Fruit fly (Drosophila melanogaster) whole organism, embryonic: ENCODE results near the gene Ythdf.

ENCODE experiments used
- Atf6 ChIP-seq: fragments of 200-800 bp; sonication (Bioruptor generic); IDR thresholded peaks from 2 replicates; pipeline ENCODE4 v1.3.6; 2022; ENCODE audit warnings: missing biosample characterization, missing genetic modification characterization
- B-H1 ChIP-seq: fragments of 200-800 bp; sonication (Bioruptor generic); IDR thresholded peaks from 3 replicates; pipeline ENCODE4 v1.3.6; 2022; ENCODE audit warnings: missing biosample characterization, missing genetic modification characterization
- CG11456 ChIP-seq: fragments of 200-800 bp; sonication (Bioruptor generic); IDR thresholded peaks from 3 replicates; pipeline ENCODE4 v1.3.6; 2022; ENCODE audit warnings: missing biosample characterization, missing genetic modification characterization
- CG12155 ChIP-seq: fragments of 200-800 bp; sonication (Bioruptor generic); optimal IDR thresholded peaks from 3 replicates; lab custom pipeline; 2016; ENCODE audit warnings: missing biosample characterization, missing genetic modification characterization
- CG14050 ChIP-seq: fragments of 200-800 bp; sonication (Bioruptor generic); IDR thresholded peaks from 3 replicates; pipeline ENCODE4 v1.3.6; 2022; ENCODE audit warnings: missing biosample characterization, missing genetic modification characterization
- CG14965 ChIP-seq: fragments of 200-800 bp; sonication (Bioruptor generic); optimal IDR thresholded peaks from 2 replicates; lab custom pipeline; 2016; ENCODE audit warnings: missing biosample characterization, missing genetic modification characterization, borderline replicate concordance
- CG17186 ChIP-seq: fragments of 200-800 bp; sonication (Bioruptor generic); optimal IDR thresholded peaks from 3 replicates; lab custom pipeline; 2017; ENCODE audit warnings: missing biosample characterization, missing genetic modification reagents, missing genetic modification characterization
- CG18599 ChIP-seq: fragments of 200-800 bp; sonication (Bioruptor generic); optimal IDR thresholded peaks from 3 replicates; lab custom pipeline; 2017; ENCODE audit warnings: missing biosample characterization, missing genetic modification characterization, mild to moderate bottlenecking, moderate library complexity, missing genetic modification reagents
- CG33557 ChIP-seq: fragments of 200-800 bp; sonication (Bioruptor generic); optimal IDR thresholded peaks from 2 replicates; lab custom pipeline; 2019; ENCODE audit warnings: missing biosample characterization, mild to moderate bottlenecking, missing genetic modification characterization, moderate library complexity
- CG34224 ChIP-seq: fragments of 200-800 bp; sonication (Bioruptor generic); IDR thresholded peaks from 3 replicates; pipeline ENCODE4 v1.3.6; 2022; ENCODE audit warnings: missing biosample characterization, missing genetic modification characterization; ENCODE audit not compliant: partially characterized antibody
- CG3838 ChIP-seq: fragments of 200-800 bp; sonication (Bioruptor generic); optimal IDR thresholded peaks from 3 replicates; lab custom pipeline; 2016; ENCODE audit warnings: missing biosample characterization, missing genetic modification characterization
- CG4424 ChIP-seq: fragments of 200-800 bp; sonication (Bioruptor generic); optimal IDR thresholded peaks from 3 replicates; lab custom pipeline; 2016; ENCODE audit warnings: missing biosample characterization, missing genetic modification characterization
- CG6272 ChIP-seq: fragments of 200-800 bp; sonication (Bioruptor generic); IDR thresholded peaks from 2 replicates; pipeline ENCODE4 v1.3.6; 2022; ENCODE audit warnings: missing biosample characterization, missing genetic modification characterization
- CG8388 ChIP-seq: fragments of 200-800 bp; sonication (Bioruptor generic); optimal IDR thresholded peaks from 2 replicates; lab custom pipeline; 2019; ENCODE audit warnings: missing biosample characterization, mild to moderate bottlenecking, missing genetic modification characterization, moderate library complexity
- D19B ChIP-seq: fragments of 200-800 bp; sonication (Bioruptor generic); optimal IDR thresholded peaks from 2 replicates; lab custom pipeline; 2017; ENCODE audit warnings: missing biosample characterization, mild to moderate bottlenecking, missing genetic modification characterization
- Dbx ChIP-seq: fragments of 200-800 bp; sonication (Bioruptor generic); IDR thresholded peaks from 3 replicates; pipeline ENCODE4 v1.3.6; 2022; ENCODE audit warnings: missing biosample characterization, missing genetic modification characterization
- E2f2 ChIP-seq: fragments of 200-800 bp; sonication (Bioruptor generic); IDR thresholded peaks from 2 replicates; pipeline ENCODE4 v1.3.6; 2022; ENCODE audit warnings: missing biosample characterization, missing genetic modification characterization
- Hmr ChIP-seq: fragments of 200-800 bp; sonication (Bioruptor generic); optimal IDR thresholded peaks from 3 replicates; lab custom pipeline; 2017; ENCODE audit warnings: mild to moderate bottlenecking, missing biosample characterization, missing genetic modification reagents, missing genetic modification characterization
- Sox102F ChIP-seq: fragments of 200-800 bp; sonication (Bioruptor generic); optimal IDR thresholded peaks from 2 replicates; lab custom pipeline; 2018; ENCODE audit warnings: missing biosample characterization, mild to moderate bottlenecking, missing genetic modification characterization, moderate library complexity
- Taf1 ChIP-seq: fragments of 200-800 bp; sonication (Bioruptor generic); IDR thresholded peaks from 2 replicates; pipeline ENCODE4 v1.3.6; 2022; ENCODE audit warnings: missing biosample characterization, missing genetic modification characterization
- Tbp ChIP-seq: fragments of >200 bp; optimal IDR thresholded peaks from 2 replicates; lab custom pipeline; 2018; ENCODE audit warnings: missing biosample characterization, missing genetic modification characterization
- Xbp1 ChIP-seq: fragments of 200-800 bp; sonication (Bioruptor generic); optimal IDR thresholded peaks from 3 replicates; lab custom pipeline; 2016; ENCODE audit warnings: missing biosample characterization, mild to moderate bottlenecking, missing genetic modification characterization
- ab ChIP-seq: fragments of 200-800 bp; sonication (Bioruptor generic); optimal IDR thresholded peaks from 2 replicates; lab custom pipeline; 2016; ENCODE audit warnings: missing biosample characterization, missing genetic modification characterization
- ac ChIP-seq: fragments of 200-800 bp; sonication (Bioruptor generic); optimal IDR thresholded peaks from 3 replicates; lab custom pipeline; 2017; ENCODE audit warnings: missing biosample characterization, mild to moderate bottlenecking, missing genetic modification characterization
- ase ChIP-seq: fragments of 200-800 bp; sonication (Bioruptor generic); IDR thresholded peaks from 3 replicates; pipeline ENCODE4 v1.3.6; 2022; ENCODE audit warnings: missing biosample characterization, missing genetic modification characterization
- br ChIP-seq: fragments of >200 bp; optimal IDR thresholded peaks from 2 replicates; lab custom pipeline; 2017
- cg ChIP-seq: fragments of 200-800 bp; sonication (Bioruptor generic); optimal IDR thresholded peaks from 3 replicates; lab custom pipeline; 2019; ENCODE audit warnings: missing biosample characterization, mild to moderate bottlenecking, missing genetic modification characterization, moderate library complexity
- chinmo ChIP-seq: fragments of 200-800 bp; sonication (Bioruptor generic); IDR thresholded peaks from 4 replicates; pipeline ENCODE4 v1.3.6; 2022; ENCODE audit warnings: missing biosample characterization, missing genetic modification characterization; ENCODE audit not compliant: partially characterized antibody
- dm ChIP-seq: fragments of 200-800 bp; sonication (Bioruptor generic); optimal IDR thresholded peaks from 3 replicates; lab custom pipeline; 2016; ENCODE audit warnings: missing biosample characterization, missing genetic modification characterization
- en ChIP-seq: fragments of 200-800 bp; sonication (Bioruptor generic); optimal IDR thresholded peaks from 2 replicates; lab custom pipeline; 2016; ENCODE audit warnings: missing biosample characterization, missing genetic modification characterization
- eve ChIP-seq, 2 experiments: fragments of >200 bp; optimal IDR thresholded peaks; 2 replicates each; lab custom pipeline; 2017; ENCODE audit warnings: missing biosample characterization in 2 of 2, missing genetic modification characterization in 2 of 2
- eyg ChIP-seq: fragments of 200-800 bp; sonication (Bioruptor generic); optimal IDR thresholded peaks from 3 replicates; lab custom pipeline; 2016; ENCODE audit warnings: missing biosample characterization, missing genetic modification characterization
- ftz-f1 ChIP-seq: fragments of 200-800 bp; sonication (Bioruptor generic); optimal IDR thresholded peaks from 2 replicates; lab custom pipeline; 2016; ENCODE audit warnings: missing biosample characterization, missing genetic modification characterization
- gem ChIP-seq: fragments of 200-800 bp; sonication (Bioruptor generic); optimal IDR thresholded peaks from 2 replicates; lab custom pipeline; 2019; ENCODE audit warnings: missing biosample characterization, mild to moderate bottlenecking, missing genetic modification characterization, moderate library complexity
- kni ChIP-seq: fragments of 200-800 bp; sonication (Bioruptor generic); optimal IDR thresholded peaks from 3 replicates; lab custom pipeline; 2017; ENCODE audit warnings: mild to moderate bottlenecking, missing biosample characterization, missing genetic modification reagents, missing genetic modification characterization
- lilli ChIP-seq: fragments of 200-800 bp; sonication (Bioruptor generic); optimal IDR thresholded peaks from 3 replicates; lab custom pipeline; 2016; ENCODE audit warnings: missing biosample characterization, missing genetic modification characterization
- luna ChIP-seq: fragments of 200-800 bp; sonication (Bioruptor generic); optimal IDR thresholded peaks from 2 replicates; lab custom pipeline; 2016; ENCODE audit warnings: missing biosample characterization, missing genetic modification characterization
- mirr ChIP-seq: fragments of 200-800 bp; sonication (Bioruptor generic); optimal IDR thresholded peaks from 3 replicates; lab custom pipeline; 2018; ENCODE audit warnings: missing biosample characterization, mild to moderate bottlenecking, missing genetic modification characterization
- sim ChIP-seq: fragments of 200-800 bp; sonication (Bioruptor generic); IDR thresholded peaks from 2 replicates; pipeline ENCODE4 v1.3.6; 2022; ENCODE audit warnings: missing biosample characterization, missing genetic modification characterization
- slp2 ChIP-seq: fragments of 200-800 bp; sonication (Bioruptor generic); optimal IDR thresholded peaks from 2 replicates; lab custom pipeline; 2016; ENCODE audit warnings: missing biosample characterization, missing genetic modification characterization
- sr ChIP-seq: fragments of 200-800 bp; sonication (Bioruptor generic); IDR thresholded peaks from 3 replicates; pipeline ENCODE4 v1.3.6; 2022; ENCODE audit warnings: missing biosample characterization, missing genetic modification characterization
- tll ChIP-seq, 2 experiments: fragments of 200-800 bp in 1 of 2; fragments of >200 bp in 1 of 2; sonication (Bioruptor generic) in 1 of 2; optimal IDR thresholded peaks; 2 replicates each; lab custom pipeline; 2017 to 2019; ENCODE audit warnings: missing biosample characterization in 2 of 2, missing genetic modification characterization in 2 of 2, mild to moderate bottlenecking in 1 of 2, moderate library complexity in 1 of 2
- toy ChIP-seq: fragments of 200-800 bp; sonication (Bioruptor generic); IDR thresholded peaks from 2 replicates; pipeline ENCODE4 v1.3.6; 2022; ENCODE audit warnings: missing biosample characterization, missing genetic modification characterization
- ttk ChIP-seq: fragments of 200-800 bp; sonication (Bioruptor generic); IDR thresholded peaks from 2 replicates; pipeline ENCODE4 v2.1.2; 2022; ENCODE audit warnings: missing biosample characterization, missing genetic modification characterization
- tup ChIP-seq: fragments of 200-800 bp; sonication (Bioruptor generic); optimal IDR thresholded peaks from 2 replicates; lab custom pipeline; 2016; ENCODE audit warnings: missing biosample characterization, mild to moderate bottlenecking, missing genetic modification characterization, moderate library complexity
- twi ChIP-seq: fragments of 200-800 bp; optimal IDR thresholded peaks from 2 replicates; lab custom pipeline; 2019; ENCODE audit warnings: missing biosample characterization, mild to moderate bottlenecking, missing genetic modification characterization, moderate library complexity
- vnd ChIP-seq: fragments of 200-800 bp; sonication (Bioruptor generic); IDR thresholded peaks from 3 replicates; pipeline ENCODE4 v1.3.6; 2022; ENCODE audit warnings: missing biosample characterization, missing genetic modification characterization; ENCODE audit not compliant: partially characterized antibody
- vvl ChIP-seq: fragments of 200-800 bp; sonication (Bioruptor generic); IDR thresholded peaks from 2 replicates; pipeline ENCODE4 v1.3.6; 2022; ENCODE audit warnings: missing biosample characterization, missing genetic modification characterization
- z ChIP-seq: fragments of 200-800 bp; sonication (Bioruptor generic); IDR thresholded peaks from 3 replicates; pipeline ENCODE4 v1.3.6; 2022; ENCODE audit warnings: missing biosample characterization, missing genetic modification characterization

Ythdf gene

dm6 chr3R:25046023-25046422 lies 7.0 kb upstream of the Ythdf start, which contains the start of gene CG11786:
Gene CG11786 (plus strand): TSS chr3R:25046323.
- TF ChIP-seq z (GFP tag; lab: Robert Waterston, UW) (no peak), vvl (GFP tag; lab: Robert Waterston, UW) (peak; percentile 32; the same call in 1 of the 2 replicates), kni (GFP tag; lab: Kevin White, UChicago) (peak; percentile 45)

dm6 chr3R:25044816-25045551 lies 5.9 kb upstream of the Ythdf start, which contains the start of gene 5PtaseI:
Gene 5PtaseI (minus strand): TSS chr3R:25045151.
- TF ChIP-seq CG11456 (GFP tag; lab: Robert Waterston, UW), result no peak
- TF ChIP-seq Taf1 (GFP tag; lab: Robert Waterston, UW), result no peak
- no peak for TF ChIP-seq Sox102F (GFP tag; lab: Kevin White, UChicago)
- TF ChIP-seq br, result no peak
- no peak for TF ChIP-seq dm (GFP tag; lab: Kevin White, UChicago)
- TF ChIP-seq z (GFP tag; lab: Robert Waterston, UW), result no peak
- TF ChIP-seq ase (GFP tag; lab: Robert Waterston, UW), result no peak
- TF ChIP-seq CG33557 (GFP tag; lab: Kevin White, UChicago), result no peak
- TF ChIP-seq E2f2 (GFP tag; lab: Robert Waterston, UW), result peak; percentile 73
- no peak for TF ChIP-seq toy (GFP tag; lab: Robert Waterston, UW)
- no peak for TF ChIP-seq mirr
- TF ChIP-seq ttk (GFP tag; lab: Robert Waterston, UW), result no peak
- no peak for TF ChIP-seq CG12155 (GFP tag; lab: Kevin White, UChicago)
- TF ChIP-seq sim (GFP tag; lab: Robert Waterston, UW), result no peak
- no peak for TF ChIP-seq ab (GFP tag; lab: Kevin White, UChicago)
- TF ChIP-seq twi, result no peak
- no peak for TF ChIP-seq slp2 (GFP tag; lab: Kevin White, UChicago)
- TF ChIP-seq tup (GFP tag; lab: Kevin White, UChicago), result no peak
- no peak for TF ChIP-seq CG17186
- no peak for TF ChIP-seq CG3838 (GFP tag; lab: Kevin White, UChicago)
- no peak for TF ChIP-seq CG14050 (GFP tag; lab: Robert Waterston, UW)
- no peak for TF ChIP-seq lilli
- no peak for TF ChIP-seq CG4424 (GFP tag; lab: Kevin White, UChicago)
- no peak for TF ChIP-seq Xbp1 (GFP tag; lab: Kevin White, UChicago)
- no peak for TF ChIP-seq eyg
- TF ChIP-seq en (GFP tag; lab: Kevin White, UChicago), result no peak
- TF ChIP-seq eve (GFP tag; optimal IDR thresholded peaks at IDR 0.05; lab: Kevin White, UChicago), result no peak
- no peak for TF ChIP-seq Dbx
- no peak for TF ChIP-seq ftz-f1
- TF ChIP-seq D19B (GFP tag; lab: Kevin White, UChicago), result no peak
- no peak for TF ChIP-seq vnd
- no peak for TF ChIP-seq ac (GFP tag; lab: Kevin White, UChicago)
- no peak for TF ChIP-seq CG14965
- no peak for TF ChIP-seq CG18599 (GFP tag; lab: Kevin White, UChicago)
- no peak for TF ChIP-seq B-H1 (GFP tag; lab: Robert Waterston, UW)
- no peak for TF ChIP-seq Tbp
- TF ChIP-seq sr (GFP tag; lab: Robert Waterston, UW), result no peak
- TF ChIP-seq cg, result peak; percentile 57
- no peak for TF ChIP-seq luna (GFP tag; lab: Kevin White, UChicago)
- no peak for TF ChIP-seq tll (GFP tag; optimal IDR thresholded peaks at IDR 0.05; lab: Kevin White, UChicago)
- TF ChIP-seq CG8388 (GFP tag; lab: Kevin White, UChicago), result no peak
- TF ChIP-seq CG6272 (GFP tag; lab: Robert Waterston, UW), result no peak
- no peak for TF ChIP-seq Atf6
- no peak for TF ChIP-seq CG34224 (GFP tag; lab: Robert Waterston, UW)
- TF ChIP-seq chinmo (GFP tag; lab: Robert Waterston, UW), result 0 out of 4 replicates have a peak, but pooled peaks have one; percentile 66
- no peak for TF ChIP-seq Hmr (GFP tag; lab: Kevin White, UChicago)
- TF ChIP-seq gem, result no peak
